Fruit fly (Drosophila melanogaster) S2 (cell line): ENCODE measurements around the gene Mst77F.

ENCODE experiments used
- CG8478 ChIP-seq: fragments of >200 bp; optimal IDR thresholded peaks from 2 replicates; lab custom pipeline; 2018
- CTCF ChIP-seq, 2 experiments: fragments of >200 bp; optimal IDR thresholded peaks; 2 replicates each; lab custom pipeline; 2018

Mst77F gene

dm6 chr3L:20809088-20809999 lies 8.5 kb downstream of the Mst77F start, which contains the start of the genes CG3634 and HIPP1:
TSS of gene CG3634 (minus strand) at chr3L:20809272.
TSS of gene HIPP1 (plus strand) at chr3L:20809669.
- no peak for TF ChIP-seq CG8478
- TF ChIP-seq CTCF (optimal IDR thresholded peaks at IDR 0.05; lab: Kevin White, UChicago): no peak

dm6 chr3L:20800208-20800607 lies 17.6 kb downstream of the Mst77F start, which contains the start of gene Spc105R:
TSS of gene Spc105R (plus strand) at chr3L:20800410.
- TF ChIP-seq CTCF (optimal IDR thresholded peaks at IDR 0.05; lab: Kevin White, UChicago) (peak; percentile 3 to 32), CG8478 (no peak)

DNA sequence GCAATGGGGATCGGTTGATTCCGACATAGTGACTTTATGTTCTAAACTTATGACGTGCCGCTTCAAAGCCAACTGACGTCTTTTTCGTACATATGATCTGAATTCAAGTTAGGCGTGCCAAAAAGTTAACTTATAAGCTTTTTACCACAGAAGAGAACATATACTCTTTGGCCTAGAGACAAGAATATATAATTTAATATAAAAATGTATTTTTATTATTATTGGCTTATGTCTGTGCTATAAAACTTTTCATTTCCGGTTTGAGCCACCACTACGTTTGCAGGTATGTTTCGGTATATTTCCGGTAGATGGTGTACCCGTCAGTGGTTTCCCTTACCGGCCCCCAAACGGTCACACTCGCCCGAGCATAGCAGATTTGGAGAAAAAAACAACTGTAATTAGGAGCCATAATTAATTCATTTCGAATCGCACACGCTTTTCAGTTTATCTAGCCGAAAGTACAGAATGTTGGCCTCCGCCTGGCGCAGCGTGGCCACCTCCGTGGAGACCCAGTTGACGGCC lies 19.4 kb downstream of the Mst77F start, which contains the start of the genes CG3698 and tzn:
CG3698 (minus strand) TSS at position 51 of the 522 bp plus-strand sequence.
tzn (plus strand) TSS at position 321 of the 522 bp plus-strand sequence.
- TF ChIP-seq CTCF (optimal IDR thresholded peaks at IDR 0.05; lab: Kevin White, UChicago) (peak; percentile 86 to 91), CG8478 (no peak)

- TF ChIP-seq CG8478 (no peak), CTCF (optimal IDR thresholded peaks at IDR 0.05; lab: Kevin White, UChicago) (no peak)
Measured at dm6 chr3L:20797379-20797778, 20.4 kb downstream of the Mst77F start.

DNA sequence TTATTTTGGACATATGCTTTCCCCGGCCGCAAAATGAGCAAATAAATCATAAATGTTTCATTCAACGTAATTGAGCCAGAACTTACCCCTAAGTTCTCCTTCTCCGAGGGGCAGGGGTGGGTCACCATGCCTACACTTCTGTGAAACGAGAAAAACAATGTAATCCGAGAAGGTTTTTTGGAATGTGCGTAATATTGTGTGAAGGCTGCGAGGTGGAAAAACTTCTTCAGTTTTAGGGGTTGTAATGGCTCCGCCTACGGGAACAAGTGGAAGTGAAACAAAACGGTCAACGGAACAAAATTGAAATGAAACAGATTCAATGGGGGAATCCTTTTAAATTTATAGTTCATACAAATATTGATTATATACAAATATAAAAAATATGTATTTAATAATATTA lies 21.1 kb downstream of the Mst77F start:
- no peak for TF ChIP-seq CTCF (optimal IDR thresholded peaks at IDR 0.05; lab: Kevin White, UChicago)
- TF ChIP-seq CG8478: no peak

dm6 chr3L:20792693-20793092 lies 25.1 kb downstream of the Mst77F start, which contains the start of gene Six4:
TSS of gene Six4 (minus strand) at chr3L:20792777.
- TF ChIP-seq CG8478 (no peak), CTCF (optimal IDR thresholded peaks at IDR 0.05; lab: Kevin White, UChicago) (no peak)

dm6 chr3L:20789299-20789698 lies 28.5 kb downstream of the Mst77F start:
- TF ChIP-seq CTCF (optimal IDR thresholded peaks at IDR 0.05; lab: Kevin White, UChicago) (no peak), CG8478 (no peak)

DNA sequence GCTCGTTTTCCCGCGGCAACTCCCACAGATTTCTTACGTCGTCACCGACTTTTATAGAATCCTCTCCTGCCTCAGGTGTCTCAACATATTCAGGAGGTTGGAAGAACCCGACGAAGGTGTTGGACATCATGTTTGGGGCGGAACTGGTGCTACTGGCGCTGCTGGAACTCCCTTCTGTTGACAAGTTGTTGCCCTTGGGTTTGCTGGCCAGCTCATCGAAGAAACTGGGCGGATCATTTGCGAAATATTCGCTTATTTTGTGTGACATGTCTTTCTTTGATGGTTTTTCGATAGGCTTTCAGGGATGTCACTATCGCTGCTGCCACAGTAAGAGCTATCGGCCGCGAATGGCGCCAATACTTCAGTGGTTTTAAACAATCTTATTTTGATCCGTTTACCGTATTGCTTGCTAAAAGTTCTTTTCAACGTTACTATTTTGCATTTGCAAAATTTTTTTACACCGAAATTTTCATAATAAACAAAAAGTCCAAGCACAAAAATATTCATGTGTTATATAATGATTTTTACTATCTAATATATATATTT lies 29.9 kb downstream of the Mst77F start, which contains the start of gene CG11396:
CG11396 (minus strand) TSS at position 303 of the 546 bp plus-strand sequence.
- TF ChIP-seq CG8478: no peak
- no peak for TF ChIP-seq CTCF (optimal IDR thresholded peaks at IDR 0.05; lab: Kevin White, UChicago)

- TF ChIP-seq CTCF (optimal IDR thresholded peaks at IDR 0.05; lab: Kevin White, UChicago) (peak in 1 of 2 experiments; percentile 33), CG8478 (no peak)
Measured at dm6 chr3L:20785742-20786427, 31.9 kb downstream of the Mst77F start, which contains the start of gene Pcif1. TSS of gene Pcif1 (minus strand) at chr3L:20786197.

DNA sequence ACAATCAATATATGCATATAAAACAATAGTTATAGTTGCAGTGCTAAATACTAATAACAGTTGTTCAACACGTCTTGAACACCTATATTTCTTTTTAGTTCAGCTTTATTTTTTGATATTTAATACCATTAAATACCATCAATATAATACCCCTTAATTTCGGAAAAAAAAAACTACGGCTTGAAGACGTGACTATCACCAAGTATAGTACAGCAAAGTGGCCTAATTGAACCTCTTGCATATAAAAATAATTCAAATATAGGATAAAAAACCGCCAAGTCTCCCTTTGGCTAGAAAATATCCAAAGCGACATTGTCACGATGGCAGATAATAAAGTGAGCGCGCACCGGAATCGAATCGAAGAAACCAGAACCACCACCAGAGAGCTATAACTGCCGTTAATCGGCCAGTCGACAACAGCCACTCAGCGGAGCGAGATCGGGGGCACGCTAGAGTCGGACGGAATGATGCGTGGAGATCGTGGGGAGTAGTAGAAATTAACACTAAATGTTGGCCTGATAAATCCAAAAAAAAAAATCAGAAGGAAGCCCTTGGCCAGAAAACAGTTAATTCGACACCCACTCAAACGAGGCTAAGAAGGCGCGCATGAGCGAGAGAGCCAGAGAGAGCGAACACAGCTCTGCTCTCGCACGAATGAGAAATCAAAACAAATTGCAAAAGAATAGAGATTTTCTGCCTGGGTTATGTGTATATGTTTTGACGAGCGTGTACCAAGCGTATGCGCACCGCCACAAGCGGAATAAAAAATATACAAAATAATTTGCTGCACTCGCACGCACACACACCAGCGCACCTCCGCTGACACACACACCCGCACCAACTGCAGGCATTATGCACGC lies 32.8 kb downstream of the Mst77F start:
- TF ChIP-seq CG8478 (no peak), CTCF (optimal IDR thresholded peaks at IDR 0.05; lab: Kevin White, UChicago) (no peak)

dm6 chr3L:20784394-20784793 lies 33.4 kb downstream of the Mst77F start:
- no peak for TF ChIP-seq CG8478
- no peak for TF ChIP-seq CTCF (optimal IDR thresholded peaks at IDR 0.05; lab: Kevin White, UChicago)

dm6 chr3L:20778224-20779063 lies 39.4 kb downstream of the Mst77F start, which contains the start of the genes Pex16 and Pex14:
TSS of gene Pex16 (minus strand) at chr3L:20778264.
TSS of gene Pex14 (plus strand) at chr3L:20778799.
- TF ChIP-seq CTCF (optimal IDR thresholded peaks at IDR 0.05; lab: Kevin White, UChicago) (no peak), CG8478 (no peak)

- TF ChIP-seq CG8478 (no peak), CTCF (optimal IDR thresholded peaks at IDR 0.05; lab: Kevin White, UChicago) (no peak)
Measured at dm6 chr3L:20777496-20777895, 40.3 kb downstream of the Mst77F start.
